Fruit fly (Drosophila melanogaster): Measurements from ENCODE around the gene Efr.
A peak's percentile ranks its signal among the peaks of the same experiment; 100 is the strongest.

The Efr gene

dm6 chrX:6225472-6226049, 5.8 kb downstream of the Efr start, which contains the start of gene dtn:
Gene dtn, plus strand, starts transcription at chrX:6225647.
- TF ChIP-seq N (GFP tag; optimal IDR thresholded peaks at IDR 0.05) (peak; percentile 70), foxo (GFP tag; optimal IDR thresholded peaks at IDR 0.05) (no peak)

dm6 chrX:6231764-6232163, 12.0 kb downstream of the Efr start:
- no peak for TF ChIP-seq dmrt93B (GFP tag; optimal IDR thresholded peaks at IDR 0.05)
- no peak for TF ChIP-seq N (GFP tag; optimal IDR thresholded peaks at IDR 0.05)
- no peak for TF ChIP-seq ey (GFP tag; optimal IDR thresholded peaks at IDR 0.05)
- no peak for TF ChIP-seq CG32264 (GFP tag; optimal IDR thresholded peaks at IDR 0.05)
- no peak for TF ChIP-seq Mio (GFP tag; optimal IDR thresholded peaks at IDR 0.05)
- no peak for TF ChIP-seq sv (GFP tag; optimal IDR thresholded peaks at IDR 0.05)
- no peak for TF ChIP-seq Dif (GFP tag; optimal IDR thresholded peaks at IDR 0.05; ENCODE audit: partially characterized antibody)
- TF ChIP-seq rgr (GFP tag; optimal IDR thresholded peaks at IDR 0.05): no peak

- no peak for TF ChIP-seq CG9705 (GFP tag; optimal IDR thresholded peaks at IDR 0.05)
Observed at dm6 chrX:6237015-6237414, 17.3 kb downstream of the Efr start, which contains the start of gene CG14445. Gene CG14445, plus strand, starts transcription at chrX:6237315.

dm6 chrX:6252897-6253540, 33.3 kb downstream of the Efr start:
- TF ChIP-seq Rel (GFP tag; optimal IDR thresholded peaks at IDR 0.05): no peak
- TF ChIP-seq Rel (tag; optimal IDR thresholded peaks at IDR 0.05): no peak
- TF ChIP-seq fru (GFP tag; optimal IDR thresholded peaks at IDR 0.05): no peak
- no peak for TF ChIP-seq woc (GFP tag; optimal IDR thresholded peaks at IDR 0.05)
- TF ChIP-seq sv (GFP tag; optimal IDR thresholded peaks at IDR 0.05): no peak
- no peak for TF ChIP-seq Hnf4 (GFP tag; optimal IDR thresholded peaks at IDR 0.05)
- TF ChIP-seq N (GFP tag; optimal IDR thresholded peaks at IDR 0.05): no peak

- TF ChIP-seq rgr (GFP tag; optimal IDR thresholded peaks at IDR 0.05): no peak
- no peak for TF ChIP-seq Dif (GFP tag; optimal IDR thresholded peaks at IDR 0.05; ENCODE audit: partially characterized antibody)
- no peak for TF ChIP-seq CG32264 (GFP tag; optimal IDR thresholded peaks at IDR 0.05)
- no peak for TF ChIP-seq brk (GFP tag; optimal IDR thresholded peaks at IDR 0.05)
- TF ChIP-seq Hnf4 (GFP tag; optimal IDR thresholded peaks at IDR 0.05): no peak
- TF ChIP-seq Mio (GFP tag; optimal IDR thresholded peaks at IDR 0.05): no peak
- no peak for TF ChIP-seq br (GFP tag; optimal IDR thresholded peaks at IDR 0.05)
- TF ChIP-seq Rel (GFP tag; optimal IDR thresholded peaks at IDR 0.05): no peak
- no peak for TF ChIP-seq Rel (tag; optimal IDR thresholded peaks at IDR 0.05)
- TF ChIP-seq lola (GFP tag; optimal IDR thresholded peaks at IDR 0.05): no peak
- no peak for TF ChIP-seq Hr78 (GFP tag; optimal IDR thresholded peaks at IDR 0.05)
- no peak for TF ChIP-seq Hr83 (GFP tag; optimal IDR thresholded peaks at IDR 0.05; ENCODE audit: poor library complexity, severe bottlenecking)
- no peak for TF ChIP-seq usp (GFP tag; optimal IDR thresholded peaks at IDR 0.05)
- no peak for TF ChIP-seq Abd-B (GFP tag; optimal IDR thresholded peaks at IDR 0.05)
- TF ChIP-seq dsf (GFP tag; optimal IDR thresholded peaks at IDR 0.05; ENCODE audit: borderline replicate concordance): no peak
- TF ChIP-seq GATAd (GFP tag; optimal IDR thresholded peaks at IDR 0.05): no peak
- TF ChIP-seq dl (GFP tag; optimal IDR thresholded peaks at IDR 0.05; ENCODE audit: insufficient read depth in 1 of 2, partially characterized antibody in 2 of 2): no peak
- TF ChIP-seq Sp1 (GFP tag; optimal IDR thresholded peaks at IDR 0.05): no peak
- no peak for TF ChIP-seq Dfd (GFP tag; optimal IDR thresholded peaks at IDR 0.05)
- TF ChIP-seq sage (GFP tag; optimal IDR thresholded peaks at IDR 0.05): no peak
- no peak for TF ChIP-seq sv (GFP tag; optimal IDR thresholded peaks at IDR 0.05)
Observed at dm6 chrX:6253701-6254100, 33.9 kb downstream of the Efr start.

- TF ChIP-seq br (GFP tag; optimal IDR thresholded peaks at IDR 0.05) (no peak), sv (GFP tag; optimal IDR thresholded peaks at IDR 0.05) (no peak), Mio (GFP tag; optimal IDR thresholded peaks at IDR 0.05) (no peak), Dif (GFP tag; optimal IDR thresholded peaks at IDR 0.05; ENCODE audit: partially characterized antibody) (no peak), OdsH (GFP tag; optimal IDR thresholded peaks at IDR 0.05) (no peak), tai (GFP tag; optimal IDR thresholded peaks at IDR 0.05) (no peak), Vsx2 (GFP tag; optimal IDR thresholded peaks at IDR 0.05; ENCODE audit: partially characterized antibody) (no peak), usp (GFP tag; optimal IDR thresholded peaks at IDR 0.05) (no peak), Abd-B (GFP tag; optimal IDR thresholded peaks at IDR 0.05) (no peak), CG32264 (GFP tag; optimal IDR thresholded peaks at IDR 0.05) (no peak), dsf (GFP tag; optimal IDR thresholded peaks at IDR 0.05; ENCODE audit: borderline replicate concordance) (no peak), dl (GFP tag; optimal IDR thresholded peaks at IDR 0.05; ENCODE audit: insufficient read depth in 1 of 2, partially characterized antibody in 2 of 2) (no peak), fru (GFP tag; optimal IDR thresholded peaks at IDR 0.05) (no peak), h (GFP tag; optimal IDR thresholded peaks at IDR 0.05) (no peak)
Observed at dm6 chrX:6254617-6255349, 35.0 kb downstream of the Efr start.
